Worm (Caenorhabditis elegans) whole organism, early embryonic: ENCODE data around the gene nrx-1.

ENCODE experiments used
- B0310.2 ChIP-seq: sonication (generic microtip); optimal IDR thresholded peaks from 2 replicates; lab custom pipeline; 2016; ENCODE audit warnings: mild to moderate bottlenecking, missing genetic modification characterization, missing compliant biosample characterization
- F13C5.2 ChIP-seq: sonication (generic microtip); optimal IDR thresholded peaks from 2 replicates; lab custom pipeline; 2017; ENCODE audit warnings: mild to moderate bottlenecking, missing genetic modification characterization, inconsistent platforms, missing compliant biosample characterization
- aly-1 ChIP-seq: sonication (generic microtip); optimal IDR thresholded peaks from 2 replicates; lab custom pipeline; 2016; ENCODE audit warnings: missing genetic modification characterization, missing compliant biosample characterization
- ama-1 ChIP-seq: fragments of 150-350 bp; optimal IDR thresholded peaks from 2 replicates; lab custom pipeline; 2014
- ceh-13 ChIP-seq: fragments of 200-800 bp; sonication (Bioruptor generic); optimal IDR thresholded peaks from 2 replicates; lab custom pipeline; 2018; ENCODE audit warnings: mild to moderate bottlenecking, missing genetic modification characterization, missing compliant biosample characterization
- ceh-36 ChIP-seq: sonication (generic microtip); optimal IDR thresholded peaks from 2 replicates; lab custom pipeline; 2016; ENCODE audit warnings: missing genetic modification characterization, inconsistent platforms, missing compliant biosample characterization
- ets-7 ChIP-seq: sonication (generic microtip); optimal IDR thresholded peaks from 2 replicates; lab custom pipeline; 2016; ENCODE audit warnings: missing genotype, missing genetic modification characterization, missing compliant biosample characterization
- flt-1 ChIP-seq: fragments of 200-800 bp; sonication (Bioruptor generic); IDR thresholded peaks from 2 replicates; pipeline ENCODE4 v1.3.6; 2022; ENCODE audit warnings: missing genetic modification characterization, missing compliant biosample characterization
- hmbx-1 ChIP-seq: sonication (generic microtip); optimal IDR thresholded peaks from 2 replicates; lab custom pipeline; 2016; ENCODE audit warnings: mild to moderate bottlenecking, missing genetic modification characterization, missing compliant biosample characterization
- hmg-4 ChIP-seq: fragments of 200-800 bp; sonication (Bioruptor generic); optimal IDR thresholded peaks from 2 replicates; lab custom pipeline; 2018; ENCODE audit warnings: mild to moderate bottlenecking, missing genetic modification characterization, missing compliant biosample characterization
- hnd-1 ChIP-seq: sonication (generic microtip); optimal IDR thresholded peaks from 2 replicates; lab custom pipeline; 2016; ENCODE audit warnings: missing genetic modification characterization, missing compliant biosample characterization
- pes-1 ChIP-seq: fragments of 200-800 bp; sonication (Bioruptor generic); IDR thresholded peaks from 2 replicates; pipeline ENCODE4 v1.3.6; 2022; ENCODE audit warnings: missing genetic modification reagents, missing genetic modification characterization, missing compliant biosample characterization
- scrt-1 ChIP-seq: fragments of 200-800 bp; sonication (Bioruptor generic); IDR thresholded peaks from 2 replicates; pipeline ENCODE4 v1.3.6; 2022; ENCODE audit warnings: missing genetic modification characterization, missing compliant biosample characterization
- sea-1 ChIP-seq: fragments of 200-800 bp; sonication (Bioruptor generic); conservative IDR thresholded peaks from 2 replicates; pipeline ENCODE4 v1.3.6; 2022; ENCODE audit warnings: missing genetic modification characterization, missing compliant biosample characterization
- tbx-11 ChIP-seq: fragments of 200-800 bp; sonication (Bioruptor generic); IDR thresholded peaks from 2 replicates; pipeline ENCODE4 v1.3.6; 2022; ENCODE audit warnings: missing genetic modification characterization, missing compliant biosample characterization
- tbx-37 ChIP-seq: fragments of 200-800 bp; sonication (Bioruptor generic); conservative IDR thresholded peaks from 2 replicates; pipeline ENCODE4 v1.3.6; 2022; ENCODE audit warnings: missing genetic modification reagents, missing genetic modification characterization, missing compliant biosample characterization
- tra-4 ChIP-seq: sonication (generic microtip); optimal IDR thresholded peaks from 2 replicates; lab custom pipeline; 2017; ENCODE audit warnings: missing genetic modification characterization, missing compliant biosample characterization

nrx-1 gene

DNA sequence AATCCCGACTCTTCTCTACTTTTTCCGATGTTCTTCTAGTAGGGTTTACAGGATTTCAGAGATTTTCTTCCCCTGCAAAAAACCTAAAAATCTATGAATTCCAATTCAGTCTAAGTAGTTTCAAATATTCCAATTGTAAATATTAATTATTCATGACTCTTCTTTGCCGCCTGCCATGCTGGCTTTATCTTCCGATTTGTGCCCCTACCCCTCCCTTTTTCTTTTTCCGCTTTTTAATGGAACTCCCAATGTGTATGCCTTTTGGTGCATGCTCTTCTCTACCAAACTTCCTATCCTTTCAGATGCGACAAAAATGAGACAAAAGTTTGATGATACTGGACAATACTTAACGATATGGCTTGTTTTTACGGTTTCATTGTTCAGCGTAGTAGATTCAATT lies at the start of gene nrx-1:
Gene nrx-1 (plus strand): TSS at position 301 of the 400 bp plus-strand sequence.
- TF ChIP-seq F13C5.2 (no peak), tra-4 (tag; lab: Kevin White, UChicago) (no peak), ceh-13 (GFP tag; lab: Kevin White, UChicago) (no peak), B0310.2 (tag; lab: Kevin White, UChicago) (no peak), pes-1 (GFP tag; lab: Robert Waterston, UW) (no peak), scrt-1 (GFP tag; lab: Robert Waterston, UW) (no peak), sea-1 (GFP tag; lab: Robert Waterston, UW) (no peak), tbx-37 (GFP tag; lab: Robert Waterston, UW) (no peak), ceh-36 (tag; lab: Kevin White, UChicago) (no peak), hmbx-1 (tag; lab: Kevin White, UChicago) (no peak), tbx-11 (GFP tag; lab: Robert Waterston, UW) (no peak), ama-1 (lab: Kevin White, UChicago) (no peak), aly-1 (tag; lab: Kevin White, UChicago) (no peak), ets-7 (no peak), hnd-1 (no peak), flt-1 (GFP tag; lab: Robert Waterston, UW) (no peak), hmg-4 (no peak)

DNA sequence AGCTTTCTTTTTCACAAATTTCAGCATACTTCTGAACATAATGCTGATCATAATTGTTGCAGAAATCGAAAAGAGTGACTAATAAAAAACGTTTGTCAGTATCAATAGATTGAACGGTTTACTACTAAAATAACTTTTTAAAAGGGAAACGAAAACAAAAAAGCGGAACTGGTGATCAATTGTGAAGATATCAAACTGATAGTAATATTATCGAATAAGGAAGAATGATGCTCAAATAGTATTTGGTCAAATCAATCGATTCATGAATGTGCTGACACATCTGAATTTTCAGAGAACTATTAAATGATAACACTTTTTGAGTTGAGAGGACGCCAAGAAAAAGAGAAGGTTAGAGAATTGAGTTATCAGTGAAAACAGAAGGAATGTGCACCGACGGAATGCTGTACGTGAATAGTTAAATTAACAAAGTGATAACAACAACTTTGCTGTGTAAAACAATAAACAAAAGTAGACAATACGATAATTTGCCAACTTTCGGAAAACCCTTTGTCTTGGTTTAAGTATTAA lies 48.2 kb upstream of the nrx-1 start, which contains the start of gene D1054.5:
Gene D1054.5 (minus strand): TSS at position 51 of the 528 bp plus-strand sequence.
- TF ChIP-seq hnd-1 (no peak), pes-1 (GFP tag; lab: Robert Waterston, UW) (no peak)

DNA sequence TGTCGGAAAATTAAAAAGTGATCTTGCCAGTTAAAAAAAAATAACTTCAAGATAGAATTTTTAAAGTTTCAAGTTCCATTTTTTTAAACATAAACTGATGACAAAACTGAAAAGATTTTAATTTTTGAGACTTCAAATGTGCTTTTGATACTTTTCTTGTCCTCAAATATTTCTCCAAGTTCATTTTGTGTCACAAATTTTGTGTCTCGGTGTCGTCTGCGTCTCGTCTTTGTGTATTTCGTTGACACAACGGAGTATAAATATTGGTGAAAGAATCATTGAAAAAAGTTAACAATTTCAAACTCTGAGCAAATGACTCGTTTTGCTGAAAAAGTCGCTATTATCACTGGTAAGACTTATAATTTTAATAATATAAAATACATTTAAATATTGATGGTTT lies 40.8 kb upstream of the nrx-1 start, which contains the start of gene D1054.8:
Gene D1054.8 (plus strand): TSS at position 301 of the 400 bp plus-strand sequence.
- no peak for TF ChIP-seq hmg-4
- TF ChIP-seq hmbx-1 (tag; lab: Kevin White, UChicago) = no peak
- TF ChIP-seq sea-1 (GFP tag; lab: Robert Waterston, UW) = no peak
- TF ChIP-seq B0310.2 (tag; lab: Kevin White, UChicago) = no peak
- TF ChIP-seq tbx-37 (GFP tag; lab: Robert Waterston, UW) = no peak
- no peak for TF ChIP-seq ets-7
- no peak for TF ChIP-seq F13C5.2
- no peak for TF ChIP-seq scrt-1 (GFP tag; lab: Robert Waterston, UW)
- no peak for TF ChIP-seq flt-1 (GFP tag; lab: Robert Waterston, UW)
- TF ChIP-seq aly-1 (tag; lab: Kevin White, UChicago) = no peak
- TF ChIP-seq ceh-36 (tag; lab: Kevin White, UChicago) = no peak
- TF ChIP-seq tbx-11 (GFP tag; lab: Robert Waterston, UW) = no peak
- no peak for TF ChIP-seq hnd-1
- TF ChIP-seq ceh-13 (GFP tag; lab: Kevin White, UChicago) = no peak
- TF ChIP-seq tra-4 (tag; lab: Kevin White, UChicago) = no peak
- no peak for TF ChIP-seq ama-1 (lab: Kevin White, UChicago)

DNA sequence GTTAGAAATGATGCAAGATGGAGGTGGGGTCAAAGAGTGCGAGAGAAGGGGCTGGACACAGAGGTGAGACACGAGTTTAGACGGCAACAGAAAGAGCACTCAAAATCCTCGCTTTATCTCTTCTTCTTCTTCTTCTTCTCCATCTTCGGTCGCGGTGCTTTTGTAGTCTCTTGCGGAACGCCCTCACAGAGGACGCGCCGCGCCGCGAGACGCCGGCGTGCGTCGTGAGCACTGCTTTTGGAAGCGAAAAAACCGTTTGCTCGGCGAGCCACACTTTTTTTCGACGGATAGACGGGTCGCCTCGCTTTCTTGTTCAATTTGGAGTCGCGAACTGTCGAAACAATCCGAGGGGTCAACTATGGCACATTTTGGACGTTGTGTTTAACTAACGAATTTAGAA lies 33.9 kb upstream of the nrx-1 start, which contains the start of gene D1054.9:
Gene D1054.9 (minus strand): TSS at position 137 of the 400 bp plus-strand sequence.
- no peak for TF ChIP-seq ama-1 (lab: Kevin White, UChicago)
- TF ChIP-seq aly-1 (tag; lab: Kevin White, UChicago) = no peak
- TF ChIP-seq B0310.2 (tag; lab: Kevin White, UChicago) = no peak
- no peak for TF ChIP-seq tbx-11 (GFP tag; lab: Robert Waterston, UW)
- no peak for TF ChIP-seq flt-1 (GFP tag; lab: Robert Waterston, UW)
- no peak for TF ChIP-seq ceh-36 (tag; lab: Kevin White, UChicago)
- TF ChIP-seq tra-4 (tag; lab: Kevin White, UChicago) = no peak
- no peak for TF ChIP-seq F13C5.2
- TF ChIP-seq ets-7 = no peak
- no peak for TF ChIP-seq hnd-1
- TF ChIP-seq hmg-4 = no peak
- no peak for TF ChIP-seq pes-1 (GFP tag; lab: Robert Waterston, UW)
- TF ChIP-seq scrt-1 (GFP tag; lab: Robert Waterston, UW) = no peak
- TF ChIP-seq hmbx-1 (tag; lab: Kevin White, UChicago) = no peak
- no peak for TF ChIP-seq tbx-37 (GFP tag; lab: Robert Waterston, UW)
- no peak for TF ChIP-seq sea-1 (GFP tag; lab: Robert Waterston, UW)
- no peak for TF ChIP-seq ceh-13 (GFP tag; lab: Kevin White, UChicago)

DNA sequence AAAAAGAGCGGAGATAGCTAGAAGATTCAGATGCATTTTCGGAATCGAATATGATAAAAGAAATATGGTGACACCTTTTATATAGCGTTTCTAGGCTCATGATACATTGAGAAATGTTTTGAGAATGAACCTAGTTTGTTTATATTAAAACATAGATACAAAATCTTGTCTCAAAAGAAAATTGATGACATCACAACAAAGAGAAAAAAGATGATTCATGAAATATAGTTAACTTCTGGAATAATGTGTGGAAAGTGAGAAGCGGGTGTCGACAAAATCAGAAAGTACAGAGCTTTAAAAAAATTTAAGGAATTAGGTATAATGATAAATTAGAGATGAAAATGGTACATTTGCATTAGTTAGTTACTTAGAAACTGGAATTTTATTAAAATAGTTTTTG lies 32.0 kb upstream of the nrx-1 start, which contains the start of gene D1054.10:
Gene D1054.10 (minus strand): TSS at position 101 of the 400 bp plus-strand sequence.
- TF ChIP-seq scrt-1 (GFP tag; lab: Robert Waterston, UW) (no peak), sea-1 (GFP tag; lab: Robert Waterston, UW) (no peak), ama-1 (lab: Kevin White, UChicago) (no peak), pes-1 (GFP tag; lab: Robert Waterston, UW) (no peak), aly-1 (tag; lab: Kevin White, UChicago) (no peak), ceh-36 (tag; lab: Kevin White, UChicago) (no peak), flt-1 (GFP tag; lab: Robert Waterston, UW) (no peak), hnd-1 (no peak), ceh-13 (GFP tag; lab: Kevin White, UChicago) (no peak), B0310.2 (tag; lab: Kevin White, UChicago) (no peak)

DNA sequence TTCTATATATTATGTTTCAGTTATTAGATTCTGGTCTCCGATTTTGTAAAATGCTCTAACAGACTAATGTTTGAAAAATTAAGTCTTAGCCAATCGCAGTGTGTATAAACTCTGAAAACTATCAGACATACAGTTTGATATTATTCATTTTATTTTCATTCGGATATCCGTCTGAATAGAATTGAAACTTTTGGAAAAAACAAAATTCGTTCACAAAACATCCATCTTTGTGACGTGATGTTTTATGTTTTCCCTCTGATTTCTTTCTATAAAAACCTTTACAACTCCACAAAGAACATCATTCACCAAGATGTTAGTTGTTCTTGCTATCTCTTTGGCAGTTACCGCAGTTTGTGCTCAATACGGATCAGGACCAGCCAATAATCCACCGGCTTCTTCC lies 31.3 kb upstream of the nrx-1 start, which contains the start of gene ule-3:
Gene ule-3 (plus strand): TSS at position 301 of the 400 bp plus-strand sequence.
- TF ChIP-seq pes-1 (GFP tag; lab: Robert Waterston, UW) = no peak

DNA sequence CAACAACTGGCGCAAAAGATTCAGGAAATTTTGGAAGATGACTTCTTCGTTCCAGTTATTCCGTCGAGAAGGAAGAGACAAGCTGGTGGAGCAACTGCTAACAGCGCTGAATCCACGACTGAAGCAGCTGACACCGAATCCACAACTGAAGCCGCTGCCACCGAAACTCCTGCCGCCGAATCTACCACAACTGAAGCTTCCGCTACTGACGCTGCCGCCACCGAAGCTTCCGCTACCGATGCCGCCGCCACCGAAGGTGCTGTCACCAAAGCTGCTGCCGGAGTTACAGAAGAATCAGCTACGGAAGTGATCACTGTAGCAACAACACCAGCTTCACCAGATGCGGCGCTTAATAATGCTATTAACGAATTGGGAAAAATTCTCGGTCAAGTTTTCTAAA lies 30.3 kb upstream of the nrx-1 start:
- TF ChIP-seq hmbx-1 (tag; lab: Kevin White, UChicago) (no peak), hmg-4 (no peak), ets-7 (no peak), flt-1 (GFP tag; lab: Robert Waterston, UW) (no peak), hnd-1 (no peak)
